Fruit fly (Drosophila melanogaster): ENCODE measurements around the gene CG42820.

The CG42820 gene

dm6 chr2L:8418113-8418885, 26.1 kb upstream of the CG42820 start:
- no peak for TF ChIP-seq CG17801 (GFP tag; optimal IDR thresholded peaks at IDR 0.05; ENCODE audit: partially characterized antibody)

dm6 chr2L:8417562-8417961, 25.4 kb upstream of the CG42820 start:
- TF ChIP-seq CG17801 (GFP tag; optimal IDR thresholded peaks at IDR 0.05; ENCODE audit: partially characterized antibody) = no peak

dm6 chr2L:8416350-8417046, 24.3 kb upstream of the CG42820 start:
- TF ChIP-seq CG17801 (GFP tag; optimal IDR thresholded peaks at IDR 0.05; ENCODE audit: partially characterized antibody) = peak; percentile 41

- TF ChIP-seq CG17801 (GFP tag; optimal IDR thresholded peaks at IDR 0.05; ENCODE audit: partially characterized antibody) = peak; percentile 70
These were observed 23.0 kb upstream of the CG42820 start, which contains the start of the genes CG13398 and Akap200 for dm6 chr2L:8414887-8415883. Gene CG13398 (minus strand): TSS chr2L:8415256. Gene Akap200 (plus strand): TSS chr2L:8415690.

dm6 chr2L:8411530-8411929, 19.3 kb upstream of the CG42820 start, which contains the start of gene Naglu:
Gene Naglu (minus strand): TSS chr2L:8411868.
- TF ChIP-seq CG17801 (GFP tag; optimal IDR thresholded peaks at IDR 0.05; ENCODE audit: partially characterized antibody) = no peak

dm6 chr2L:8403286-8404270, 11.4 kb upstream of the CG42820 start, which contains the start of gene emb:
Gene emb (plus strand): TSS chr2L:8403573.
- TF ChIP-seq CG17801 (GFP tag; optimal IDR thresholded peaks at IDR 0.05; ENCODE audit: partially characterized antibody) = peak; percentile 67

- TF ChIP-seq CG17801 (GFP tag; optimal IDR thresholded peaks at IDR 0.05; ENCODE audit: partially characterized antibody) = no peak
These were observed 10.7 kb upstream of the CG42820 start, which contains the start of gene fy for dm6 chr2L:8402928-8403285. Gene fy (minus strand): TSS chr2L:8403280.

- TF ChIP-seq CG17801 (GFP tag; optimal IDR thresholded peaks at IDR 0.05; ENCODE audit: partially characterized antibody) = no peak
These were observed 7.8 kb upstream of the CG42820 start, which contains the start of gene CG31898 for dm6 chr2L:8399863-8400598. Gene CG31898 (plus strand): TSS chr2L:8400421.

dm6 chr2L:8398721-8399120, 6.5 kb upstream of the CG42820 start, which contains the start of gene CG13386:
Gene CG13386 (plus strand): TSS chr2L:8399021.
- TF ChIP-seq CG17801 (GFP tag; optimal IDR thresholded peaks at IDR 0.05; ENCODE audit: partially characterized antibody) = no peak

- no peak for TF ChIP-seq CG17801 (GFP tag; optimal IDR thresholded peaks at IDR 0.05; ENCODE audit: partially characterized antibody)
These were observed 4.0 kb upstream of the CG42820 start, which contains the start of the genes Peritrophin-15a and CG13385 for dm6 chr2L:8395996-8396699. Gene Peritrophin-15a (minus strand): TSS chr2L:8396096. Gene CG13385 (plus strand): TSS chr2L:8396649.

dm6 chr2L:8394840-8395239, 2.6 kb upstream of the CG42820 start, which contains the start of gene Peritrophin-15b:
Gene Peritrophin-15b (minus strand): TSS chr2L:8394940.
- TF ChIP-seq CG17801 (GFP tag; optimal IDR thresholded peaks at IDR 0.05; ENCODE audit: partially characterized antibody) = no peak

dm6 chr2L:8394180-8394579, 2.0 kb upstream of the CG42820 start, which contains the start of gene lectin-29Ca:
Gene lectin-29Ca (minus strand): TSS chr2L:8394280.
- TF ChIP-seq CG17801 (GFP tag; optimal IDR thresholded peaks at IDR 0.05; ENCODE audit: partially characterized antibody) = no peak
